Fruit fly (Drosophila melanogaster): ENCODE measurements around the gene Ada.

The Ada gene

dm6 chr3R:9054442-9055118 lies 10.4 kb upstream of the Ada start (continued):
- TF ChIP-seq CG8388 (GFP tag; optimal IDR thresholded peaks at IDR 0.05), result peak; percentile 53
- TF ChIP-seq CG7271 (tag; optimal IDR thresholded peaks at IDR 0.05), result peak; percentile 6
- no peak for TF ChIP-seq gt (GFP tag; IDR thresholded peaks at IDR 0.05)
- no peak for TF ChIP-seq CkIIα-i1 (GFP tag; IDR thresholded peaks at IDR 0.05)
- TF ChIP-seq CG31365 (tag; optimal IDR thresholded peaks at IDR 0.05), result peak; percentile 37
- peak; percentile 59 for TF ChIP-seq lilli (GFP tag; optimal IDR thresholded peaks at IDR 0.05)
- peak; percentile 49 for TF ChIP-seq wek (GFP tag; optimal IDR thresholded peaks at IDR 0.05)
- peak; percentile 88 for TF ChIP-seq CG17385 (GFP tag; optimal IDR thresholded peaks at IDR 0.05)
- TF ChIP-seq Ets65A (GFP tag), result peak; percentile 81
- peak; percentile 71 for TF ChIP-seq vfl (GFP tag; optimal IDR thresholded peaks at IDR 0.05)
- no peak for TF ChIP-seq jigr1 (GFP tag; IDR thresholded peaks at IDR 0.05)
- TF ChIP-seq CG18764 (GFP tag; optimal IDR thresholded peaks at IDR 0.05), result peak; percentile 12
- TF ChIP-seq nerfin-1 (tag; optimal IDR thresholded peaks at IDR 0.05), result peak; percentile 4
- TF ChIP-seq CG9609 (GFP tag; optimal IDR thresholded peaks at IDR 0.05), result no peak
- peak; percentile 34 for TF ChIP-seq org-1 (GFP tag; optimal IDR thresholded peaks at IDR 0.05)
- TF ChIP-seq CG14710 (tag; optimal IDR thresholded peaks at IDR 0.05), result peak; percentile 15
- TF ChIP-seq scrt (GFP tag; optimal IDR thresholded peaks at IDR 0.05), result peak; percentile 65
- TF ChIP-seq fru (optimal IDR thresholded peaks at IDR 0.05), result no peak
- peak; percentile 30 for TF ChIP-seq gcm (GFP tag; optimal IDR thresholded peaks at IDR 0.05)
- peak; percentile 70 for TF ChIP-seq CG2712 (tag; optimal IDR thresholded peaks at IDR 0.05)
- peak; percentile 73 for TF ChIP-seq CG3281 (GFP tag; optimal IDR thresholded peaks at IDR 0.05)
- TF ChIP-seq CG10267 (tag; optimal IDR thresholded peaks at IDR 0.05), result peak; percentile 41
- TF ChIP-seq aop (GFP tag; IDR thresholded peaks at IDR 0.05), result no peak
- TF ChIP-seq repo (GFP tag; optimal IDR thresholded peaks at IDR 0.05), result no peak
- peak; percentile 67 for TF ChIP-seq sd (tag; optimal IDR thresholded peaks at IDR 0.05)
- TF ChIP-seq CG6654 (GFP tag; optimal IDR thresholded peaks at IDR 0.05), result peak; percentile 44
- TF ChIP-seq gsb-n (tag; optimal IDR thresholded peaks at IDR 0.05), result peak; percentile 22
- peak; percentile 39 for TF ChIP-seq Hr3 (GFP tag; optimal IDR thresholded peaks at IDR 0.05)
- TF ChIP-seq pnt (GFP tag; optimal IDR thresholded peaks at IDR 0.05), result no peak
- TF ChIP-seq CG9817 (tag; optimal IDR thresholded peaks at IDR 0.05), result peak; percentile 72
- TF ChIP-seq CG30403 (GFP tag; optimal IDR thresholded peaks at IDR 0.05), result peak; percentile 67
- peak; percentile 80 for TF ChIP-seq PHDP (tag; optimal IDR thresholded peaks at IDR 0.05)
- TF ChIP-seq CG1233 (GFP tag; optimal IDR thresholded peaks at IDR 0.05), result peak; percentile 48
- peak; percentile 80 for TF ChIP-seq CG6272 (GFP tag; IDR thresholded peaks at IDR 0.05)
- TF ChIP-seq Sox100B (GFP tag; optimal IDR thresholded peaks at IDR 0.05), result peak; percentile 18
- TF ChIP-seq Fer2 (tag; optimal IDR thresholded peaks at IDR 0.05), result peak; percentile 31
- no peak for TF ChIP-seq CG32532 (GFP tag; IDR thresholded peaks at IDR 0.05)
- peak; percentile 70 for TF ChIP-seq Fer1 (GFP tag; optimal IDR thresholded peaks at IDR 0.05)
- no peak for TF ChIP-seq stc (GFP tag; IDR thresholded peaks at IDR 0.05)
- no peak for TF ChIP-seq CG2889 (GFP tag; IDR thresholded peaks at IDR 0.05)
- no peak for TF ChIP-seq CG14441 (GFP tag; IDR thresholded peaks at IDR 0.05)
- TF ChIP-seq nmo (GFP tag; optimal IDR thresholded peaks at IDR 0.05), result peak; percentile 34
- TF ChIP-seq dmrt99B (tag; optimal IDR thresholded peaks at IDR 0.05), result peak; percentile 73
- TF ChIP-seq Trl (optimal IDR thresholded peaks at IDR 0.05), result peak; percentile 28 to 87
- TF ChIP-seq Trl (GFP tag; optimal IDR thresholded peaks at IDR 0.05), result no peak
- peak; percentile 56 for TF ChIP-seq dmrt11E (tag; optimal IDR thresholded peaks at IDR 0.05)
- peak; percentile 80 for TF ChIP-seq nau (GFP tag; optimal IDR thresholded peaks at IDR 0.05)
- peak; percentile 76 for TF ChIP-seq ATbp (GFP tag; optimal IDR thresholded peaks at IDR 0.05)
- no peak for TF ChIP-seq tna (GFP tag; IDR thresholded peaks at IDR 0.05; ENCODE audit: partially characterized antibody)
- peak; percentile 79 for TF ChIP-seq unpg (GFP tag; optimal IDR thresholded peaks at IDR 0.05)
